Worm (Caenorhabditis elegans): ENCODE measurements around the gene ccdc-149.

DNA sequence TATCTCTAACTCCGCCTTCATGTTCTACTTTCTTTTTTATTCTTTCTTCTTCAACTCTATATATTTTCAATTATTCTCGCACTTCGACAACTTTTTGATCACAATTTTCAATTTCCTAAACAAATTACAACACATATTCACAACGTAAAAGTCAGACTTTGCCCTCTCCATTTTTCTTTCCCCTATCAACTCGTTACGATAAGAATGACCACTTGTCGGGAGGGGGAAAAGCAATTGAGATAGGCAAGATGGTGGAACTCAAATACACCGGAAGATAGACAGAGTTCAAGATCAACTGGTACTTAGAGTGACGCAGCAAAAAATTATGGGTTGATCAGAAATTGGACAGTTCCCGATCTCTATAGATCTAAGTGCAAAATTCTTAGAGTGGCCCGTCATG, 43.8 kb upstream of the ccdc-149 start:
- TF ChIP-seq npax-4 (tag; optimal IDR thresholded peaks at IDR 0.05) (no peak), unc-86 (tag; optimal IDR thresholded peaks at IDR 0.05) (no peak)

Data from whole organism, late embryonic.